Fruit fly (Drosophila melanogaster) whole organism, adult: ENCODE results near the gene CG10137.

Experiments
- CG14711 ChIP-seq: fragments of 200-800 bp; sonication (Bioruptor generic); optimal IDR thresholded peaks from 2 replicates; lab custom pipeline; 2018; ENCODE audit warnings: missing biosample characterization, mild to moderate bottlenecking, missing genetic modification characterization, moderate library complexity
- CG33017 ChIP-seq: fragments of 200-800 bp; sonication (Bioruptor generic); optimal IDR thresholded peaks from 2 replicates; lab custom pipeline; 2018; ENCODE audit warnings: missing biosample characterization, mild to moderate bottlenecking, missing genetic modification characterization, moderate library complexity
- CG7045 ChIP-seq: fragments of 200-800 bp; sonication (Bioruptor generic); optimal IDR thresholded peaks from 2 replicates; lab custom pipeline; 2017; ENCODE audit warnings: missing biosample characterization, mild to moderate bottlenecking, missing genetic modification characterization
- Mnt ChIP-seq: fragments of 200-800 bp; sonication (Bioruptor generic); optimal IDR thresholded peaks from 2 replicates; lab custom pipeline; 2016; ENCODE audit warnings: missing biosample characterization, mild to moderate bottlenecking, missing genetic modification characterization
- cnc ChIP-seq, 2 experiments: fragments of >200 bp; optimal IDR thresholded peaks; 2 replicates each; lab custom pipeline; 2017
- kay ChIP-seq: fragments of 200-800 bp; sonication (Bioruptor generic); peaks from one replicate; lab custom pipeline; 2016; ENCODE audit warnings: missing biosample characterization, missing genetic modification characterization, borderline replicate concordance
- toe ChIP-seq: fragments of 200-800 bp; sonication (Bioruptor generic); optimal IDR thresholded peaks from 2 replicates; lab custom pipeline; 2016; ENCODE audit warnings: missing biosample characterization, missing genetic modification characterization

DNA sequence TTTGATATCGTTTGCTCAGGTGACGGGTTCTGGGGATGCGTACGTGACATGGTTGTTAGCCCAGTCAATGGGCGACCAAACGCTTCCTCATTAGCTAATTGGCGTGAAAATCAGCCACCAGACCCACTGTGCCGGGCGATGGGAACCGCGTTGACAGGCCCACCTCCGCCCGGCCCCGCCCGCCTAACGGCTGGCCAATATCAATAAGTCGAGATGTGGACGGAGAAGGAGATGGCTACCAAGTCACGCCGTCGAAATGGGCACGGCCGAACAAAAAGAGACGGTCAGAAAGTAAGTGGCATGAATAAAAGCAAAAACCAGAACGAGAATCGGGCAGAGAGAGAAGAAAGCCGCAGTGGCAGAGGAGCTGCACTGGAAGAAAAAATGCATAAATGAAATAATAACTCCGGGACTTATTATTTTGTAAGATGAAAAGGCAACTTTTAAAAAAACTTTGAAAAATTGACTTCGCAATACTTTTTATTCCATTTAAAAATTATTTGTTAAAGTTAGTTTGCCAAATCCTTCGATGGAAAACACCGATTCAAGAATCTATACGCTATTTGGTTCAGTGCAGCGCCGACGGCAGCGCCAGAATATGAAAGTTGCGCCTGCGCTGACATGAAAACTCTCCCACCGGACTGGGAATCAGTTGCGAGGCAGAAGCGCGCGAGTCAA is 11.4 kb downstream of the CG10137 start, which contains the start of gene CG13082:
- no peak for TF ChIP-seq kay (GFP tag; lab: Kevin White, UChicago)
- TF ChIP-seq cnc (optimal IDR thresholded peaks at IDR 0.05; lab: Kevin White, UChicago) = no peak
- no peak for TF ChIP-seq toe
- TF ChIP-seq CG7045 (GFP tag; lab: Kevin White, UChicago) = no peak
- no peak for TF ChIP-seq CG33017 (tag; lab: Kevin White, UChicago)
- TF ChIP-seq Mnt (GFP tag; lab: Kevin White, UChicago) = no peak
- TF ChIP-seq CG14711 = no peak
